Worm (Caenorhabditis elegans): ENCODE data around the gene rsp-6.

- no peak for TF ChIP-seq sea-1 (GFP tag; conservative IDR thresholded peaks at IDR 0.05)
- TF ChIP-seq ama-1 (optimal IDR thresholded peaks at IDR 0.05): no peak
- no peak for TF ChIP-seq pes-1 (GFP tag; IDR thresholded peaks at IDR 0.05)
- TF ChIP-seq hmg-4 (GFP tag; optimal IDR thresholded peaks at IDR 0.05): no peak
- TF ChIP-seq aly-1 (tag; optimal IDR thresholded peaks at IDR 0.05): no peak
- TF ChIP-seq flt-1 (GFP tag; IDR thresholded peaks at IDR 0.05): no peak
- no peak for TF ChIP-seq ceh-13 (GFP tag; optimal IDR thresholded peaks at IDR 0.05)
- no peak for TF ChIP-seq scrt-1 (GFP tag; IDR thresholded peaks at IDR 0.05)
- no peak for TF ChIP-seq B0310.2 (tag; optimal IDR thresholded peaks at IDR 0.05)
- no peak for TF ChIP-seq ceh-36 (tag; optimal IDR thresholded peaks at IDR 0.05)
- no peak for TF ChIP-seq tbx-37 (GFP tag; conservative IDR thresholded peaks at IDR 0.05)
- no peak for TF ChIP-seq hmbx-1 (tag; optimal IDR thresholded peaks at IDR 0.05)
- TF ChIP-seq ets-7 (tag; optimal IDR thresholded peaks at IDR 0.05): no peak
Measured at ce11 chrIV:7743539-7743938, 47.5 kb downstream of the rsp-6 start, which contains the start of gene npr-35.
